Worm (Caenorhabditis elegans) whole organism, dauer: ENCODE measurements around the gene oac-8.

Source experiments
- unc-62 ChIP-seq: sonication (generic microtip); optimal IDR thresholded peaks from 2 replicates; lab custom pipeline; 2017; ENCODE audit warnings: missing biosample characterization, missing genetic modification reagents, missing genetic modification characterization

Gene oac-8

DNA sequence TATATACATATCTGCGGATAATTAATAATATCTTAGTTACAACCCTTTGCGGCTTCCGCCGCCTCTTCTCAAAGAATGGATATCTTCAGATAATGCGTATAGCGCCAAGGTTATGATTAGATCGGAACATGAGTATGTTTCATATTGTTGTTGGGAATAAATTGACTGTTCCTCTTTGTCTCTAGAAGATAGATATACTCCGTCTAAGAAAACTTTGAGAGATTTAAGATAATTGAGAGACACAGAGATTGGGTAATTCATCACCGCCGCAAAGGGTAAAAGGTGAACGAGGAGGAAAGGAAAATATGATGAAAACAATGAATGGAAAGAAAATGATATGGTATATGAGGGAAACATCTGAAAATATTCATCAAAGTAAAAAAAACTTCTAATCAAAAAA is 7.7 kb upstream of the oac-8 start:
- TF ChIP-seq unc-62 (GFP tag; lab: Kevin White, UChicago), result no peak

DNA sequence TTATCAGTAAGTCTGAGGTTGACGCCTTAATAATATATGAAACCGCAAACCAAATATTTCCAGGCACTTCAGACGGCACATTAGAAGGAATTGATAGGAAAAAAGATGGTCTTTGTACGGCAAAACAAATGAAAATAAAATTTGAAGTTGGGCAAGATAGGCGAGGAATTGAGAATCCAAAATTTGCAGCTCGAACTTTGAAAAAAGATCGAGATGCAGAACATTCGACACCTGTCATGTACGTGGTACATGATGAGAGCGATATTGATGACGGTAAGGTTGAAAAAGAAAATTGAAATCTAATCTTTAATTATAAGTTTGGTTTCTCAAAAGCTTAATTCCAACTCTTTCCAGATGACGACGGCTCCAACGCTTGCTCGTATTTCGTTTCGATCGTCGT is 6.7 kb upstream of the oac-8 start:
- no peak for TF ChIP-seq unc-62 (GFP tag; lab: Kevin White, UChicago)

DNA sequence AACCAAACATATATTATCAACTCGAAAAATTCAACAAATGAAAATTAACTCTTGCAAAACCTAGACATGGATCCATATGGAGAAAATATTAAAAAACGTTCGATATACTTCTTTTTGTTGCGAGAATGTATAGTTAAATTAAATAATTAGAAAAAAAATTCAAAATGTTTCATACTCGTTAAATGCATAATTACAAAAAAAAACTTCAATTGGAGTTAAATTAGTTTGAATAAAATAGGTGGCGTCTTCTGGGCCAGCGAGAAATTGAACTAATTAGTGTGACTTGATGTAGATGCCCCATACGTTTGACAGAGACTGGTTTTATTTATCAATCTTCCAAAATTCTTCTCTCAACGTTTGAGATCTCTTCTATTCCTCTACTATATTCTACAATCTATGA is 6.0 kb upstream of the oac-8 start, which contains the start of gene lgc-43:
Gene lgc-43 (plus strand): TSS at position 301 of the 400 bp plus-strand sequence.
- no peak for TF ChIP-seq unc-62 (GFP tag; lab: Kevin White, UChicago)

DNA sequence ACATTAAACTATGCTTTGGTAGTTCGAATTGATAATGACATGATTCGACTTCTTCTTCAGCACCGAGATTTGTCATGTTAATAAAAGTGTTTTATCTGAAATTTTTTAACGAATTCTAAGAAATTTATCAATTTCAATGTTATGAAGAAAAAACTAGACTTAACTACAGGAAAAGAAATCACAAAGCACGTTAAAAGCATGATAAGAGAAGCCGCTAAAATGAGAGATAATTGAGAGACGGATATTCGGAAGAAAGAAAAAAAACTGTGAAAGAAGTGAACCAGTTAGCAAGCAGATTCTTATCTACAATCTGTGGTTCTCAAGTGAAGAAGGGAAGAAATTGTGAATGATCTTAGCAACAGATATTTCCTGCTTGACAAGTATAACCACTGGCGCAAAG is 4.7 kb downstream of the oac-8 start, which contains the start of gene C43F9.4:
Gene C43F9.4 (minus strand): TSS at position 101 of the 400 bp plus-strand sequence.
- TF ChIP-seq unc-62 (GFP tag; lab: Kevin White, UChicago), result no peak

DNA sequence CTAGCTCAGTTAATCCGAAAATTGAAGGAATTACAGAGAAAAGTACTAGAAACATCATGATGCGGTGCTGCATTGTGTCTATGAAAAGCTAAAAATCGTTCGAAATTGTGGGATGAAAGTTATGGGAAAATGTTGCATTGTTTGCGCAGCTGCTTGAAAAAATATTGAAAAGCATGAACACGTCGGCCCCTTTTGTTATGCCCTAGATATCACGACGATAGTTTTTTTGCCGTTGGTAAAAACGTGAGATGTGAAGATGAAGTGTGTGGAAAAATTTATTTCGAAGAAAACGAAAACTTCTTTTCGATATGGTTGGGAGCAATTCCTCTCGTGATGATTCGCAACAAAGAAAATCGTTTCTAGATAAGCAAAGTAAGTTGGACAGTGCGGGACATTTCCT is 6.3 kb downstream of the oac-8 start, which contains the start of the genes C43F9.5 and nkb-2:
Gene C43F9.5 (minus strand): TSS at position 101 of the 400 bp plus-strand sequence.
Gene nkb-2 (plus strand): TSS at position 277 of the 400 bp plus-strand sequence.
- TF ChIP-seq unc-62 (GFP tag; lab: Kevin White, UChicago), result no peak

DNA sequence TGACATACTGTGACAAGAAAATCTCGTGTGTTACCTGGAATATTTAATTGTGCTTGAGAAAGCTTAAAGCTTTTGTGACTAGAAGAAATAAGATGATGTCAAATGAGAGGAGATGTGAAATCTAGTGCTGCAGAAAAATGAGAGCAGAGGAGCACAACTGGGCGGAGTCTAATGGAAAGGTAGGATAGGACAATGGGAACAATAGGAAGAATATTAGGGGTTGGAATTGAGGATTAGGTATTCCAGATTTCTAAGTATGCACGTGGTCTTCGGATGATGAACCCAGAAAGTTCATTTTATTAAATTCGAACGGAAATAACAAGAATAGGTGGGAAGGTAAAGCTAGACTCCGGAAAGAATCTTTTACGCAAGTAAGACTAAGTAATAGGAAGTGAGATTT is 9.2 kb downstream of the oac-8 start, which contains the start of gene C43F9.7:
Gene C43F9.7 (minus strand): TSS at position 101 of the 400 bp plus-strand sequence.
- TF ChIP-seq unc-62 (GFP tag; lab: Kevin White, UChicago), result no peak

DNA sequence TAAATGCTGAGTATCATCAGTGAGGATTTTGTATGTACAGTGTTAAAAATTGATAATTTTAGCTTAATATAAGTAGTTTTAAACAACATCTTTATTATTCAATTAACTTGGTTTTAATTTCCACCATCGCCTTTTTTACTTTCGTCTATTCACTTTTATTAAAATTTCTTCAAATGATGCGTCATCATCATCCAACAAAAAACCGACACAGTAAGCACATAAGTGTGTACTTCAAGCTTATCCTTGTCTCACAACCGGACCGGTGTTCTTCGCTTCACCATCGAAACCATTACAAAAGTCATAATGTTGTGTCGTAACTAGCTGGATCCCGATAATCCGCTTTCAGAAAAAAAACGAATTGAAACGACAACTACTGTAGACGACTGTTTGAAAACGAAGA is 12.2 kb downstream of the oac-8 start, which contains the start of gene C43F9.11:
Gene C43F9.11 (plus strand): TSS at position 301 of the 400 bp plus-strand sequence.
- no peak for TF ChIP-seq unc-62 (GFP tag; lab: Kevin White, UChicago)

DNA sequence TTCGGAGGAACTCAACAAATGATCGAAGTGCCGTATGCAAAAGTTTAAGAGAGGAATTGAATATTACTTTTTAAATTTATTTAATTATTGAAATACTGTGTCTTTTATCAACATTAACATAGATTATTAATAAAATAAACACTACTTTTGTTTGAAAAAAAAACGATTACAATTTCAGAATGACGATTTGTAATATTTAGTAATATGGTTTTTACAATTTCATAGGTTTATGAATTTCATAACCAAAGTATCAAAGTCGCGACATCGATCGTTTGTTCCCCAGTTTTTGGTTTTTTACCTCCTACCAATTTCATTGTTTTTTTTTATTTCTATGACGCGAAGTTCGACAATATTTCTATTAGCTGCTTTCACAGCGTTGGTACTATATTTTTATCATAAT is 15.6 kb downstream of the oac-8 start, which contains the start of gene R09H10.1:
Gene R09H10.1 (plus strand): TSS at position 301 of the 400 bp plus-strand sequence.
- TF ChIP-seq unc-62 (GFP tag; lab: Kevin White, UChicago), result no peak

DNA sequence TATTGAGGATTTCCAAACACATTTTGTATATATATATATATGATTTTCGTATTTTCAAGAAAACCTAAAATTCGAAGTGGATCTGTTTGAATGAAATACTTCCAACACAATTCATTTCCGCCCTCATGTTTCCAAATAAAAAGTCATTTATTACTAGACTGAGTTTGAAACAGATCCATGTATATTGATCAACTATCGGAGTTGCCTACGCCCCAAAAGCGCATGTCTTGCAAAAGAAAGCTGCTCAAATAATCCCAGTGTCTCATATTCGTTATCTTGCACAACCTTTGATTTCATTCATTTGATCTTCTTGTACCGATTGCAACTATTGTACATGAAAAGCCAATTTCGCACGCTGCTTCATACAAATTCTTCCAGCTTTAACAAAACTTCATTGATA is 18.3 kb downstream of the oac-8 start, which contains the start of gene R09H10.2:
Gene R09H10.2 (plus strand): TSS at position 301 of the 400 bp plus-strand sequence.
- no peak for TF ChIP-seq unc-62 (GFP tag; lab: Kevin White, UChicago)

DNA sequence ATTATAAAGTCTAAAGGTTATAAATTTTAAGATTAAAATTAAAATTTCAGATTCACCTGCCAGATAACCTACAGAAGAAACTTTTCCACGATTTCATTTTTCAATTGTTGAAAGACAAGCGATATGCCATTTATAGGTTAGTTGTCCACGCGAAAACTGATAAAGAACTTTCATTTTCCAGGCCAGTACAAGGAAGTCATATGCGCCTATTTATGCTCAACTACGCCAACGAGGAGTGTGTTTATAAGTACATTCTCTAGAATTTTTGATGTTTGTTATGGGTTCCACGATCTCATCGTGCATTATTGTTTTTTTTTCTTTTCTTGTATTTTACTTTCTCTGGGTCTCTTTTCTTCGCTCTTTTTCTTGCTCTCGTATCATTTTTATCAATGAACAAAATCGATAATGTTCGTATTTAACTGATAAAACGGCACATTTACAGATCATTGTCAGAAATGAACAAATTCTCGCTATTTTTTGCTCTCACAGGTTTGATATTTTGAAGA is 22.3 kb downstream of the oac-8 start, which contains the start of gene R09H10.3:
Gene R09H10.3 (plus strand): TSS at position 456 of the 506 bp plus-strand sequence.
- TF ChIP-seq unc-62 (GFP tag; lab: Kevin White, UChicago), result no peak

DNA sequence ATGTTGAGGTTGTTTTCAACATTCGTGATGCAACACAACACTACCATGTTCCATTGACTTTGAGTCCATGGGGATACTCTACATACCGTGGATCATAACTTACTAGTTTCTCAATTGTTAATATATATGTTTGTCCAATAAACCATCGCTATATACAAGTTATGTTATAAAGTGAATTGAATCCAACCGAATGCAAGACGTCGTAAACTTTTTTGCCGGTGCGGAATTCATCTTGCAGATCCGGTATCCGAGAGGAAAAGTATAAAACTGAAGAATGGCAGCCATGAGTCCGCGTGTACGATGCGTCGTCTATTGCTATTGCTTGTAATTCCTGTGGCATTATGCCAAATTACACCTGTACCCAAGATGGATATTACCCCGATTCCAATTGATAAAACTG is 23.9 kb downstream of the oac-8 start, which contains the start of gene R09H10.6:
Gene R09H10.6 (plus strand): TSS at position 301 of the 400 bp plus-strand sequence.
- no peak for TF ChIP-seq unc-62 (GFP tag; lab: Kevin White, UChicago)

DNA sequence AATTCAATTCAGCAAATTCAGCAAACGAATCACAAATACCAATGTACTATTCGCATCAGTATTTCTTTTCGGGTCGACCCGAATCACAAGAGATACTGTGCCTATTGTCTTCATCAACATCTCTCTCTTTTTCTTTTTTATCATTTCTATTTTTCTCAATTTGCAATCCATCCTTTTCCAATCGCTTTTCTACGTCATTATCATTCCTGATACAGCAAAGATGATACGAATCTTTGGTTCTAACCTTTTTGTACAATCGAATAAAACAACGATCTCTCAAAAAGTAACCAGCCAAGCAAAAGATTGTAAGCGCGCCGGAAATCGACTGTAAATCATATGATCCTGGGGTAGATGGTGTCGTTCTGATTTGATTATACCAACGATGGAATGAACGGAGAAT is 25.6 kb downstream of the oac-8 start:
- no peak for TF ChIP-seq unc-62 (GFP tag; lab: Kevin White, UChicago)

DNA sequence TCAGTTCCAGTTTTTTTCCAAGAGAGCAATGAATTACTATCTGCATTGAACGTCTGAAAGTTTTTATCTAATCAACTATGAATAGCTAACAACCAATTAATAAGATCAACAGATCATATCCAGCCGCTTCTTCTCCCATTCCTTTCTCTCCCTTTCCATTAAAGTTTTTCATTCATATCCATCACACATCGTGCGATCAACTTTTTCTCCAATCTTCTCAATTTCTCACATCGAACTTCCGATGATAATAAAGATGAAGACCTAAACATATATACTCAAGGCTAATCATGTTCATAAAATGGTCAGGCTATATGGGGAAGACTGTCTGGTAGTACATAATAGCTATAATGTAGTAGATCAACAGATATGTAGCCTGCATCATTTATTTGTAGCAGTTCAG is 27.9 kb downstream of the oac-8 start:
- no peak for TF ChIP-seq unc-62 (GFP tag; lab: Kevin White, UChicago)

DNA sequence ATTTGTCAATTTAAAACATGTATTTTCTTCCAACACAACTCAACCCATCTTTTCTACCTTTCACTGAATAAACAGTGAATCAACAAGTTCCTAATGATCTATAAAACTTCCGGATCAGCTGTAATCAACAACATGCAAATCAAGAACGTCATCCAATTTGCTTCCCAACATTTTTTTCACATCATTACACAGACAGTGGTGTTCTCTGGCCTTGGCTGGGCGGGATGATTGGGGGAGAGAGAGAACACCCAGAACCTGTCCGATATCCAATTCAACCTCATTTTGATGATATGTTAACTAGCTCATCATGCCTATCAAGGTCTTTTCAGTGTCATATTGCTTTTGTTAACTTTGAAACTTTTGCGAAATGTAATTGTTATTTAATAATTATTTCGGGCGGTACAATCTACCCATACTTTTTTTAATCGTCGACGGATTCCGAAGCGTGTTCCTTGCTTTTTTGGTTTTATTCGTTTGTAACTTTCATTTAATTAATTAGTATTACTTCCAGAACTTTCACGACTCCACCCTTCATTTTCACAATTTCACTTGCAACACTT is 30.7 kb downstream of the oac-8 start, which contains the start of gene ptr-14:
Gene ptr-14 (plus strand): TSS at position 510 of the 560 bp plus-strand sequence.
- TF ChIP-seq unc-62 (GFP tag; lab: Kevin White, UChicago), result no peak

DNA sequence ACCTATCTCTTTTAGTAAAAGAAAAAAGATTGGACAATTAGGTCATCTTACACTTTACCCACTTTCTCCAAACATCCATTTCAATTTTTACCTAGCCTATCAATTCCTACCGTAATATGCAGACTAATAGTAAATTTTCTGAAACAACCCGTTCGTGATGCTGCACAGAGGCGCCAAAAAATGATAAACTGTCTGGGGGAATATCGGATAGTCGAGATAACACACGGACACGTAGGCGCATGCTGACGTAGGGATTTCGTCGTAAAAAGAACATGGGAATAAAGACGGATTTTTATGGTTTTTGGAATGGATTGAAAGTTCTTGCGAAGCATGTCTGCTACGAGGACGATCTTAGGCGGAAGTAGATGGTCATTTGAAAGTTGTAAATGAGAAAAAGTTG is 32.0 kb downstream of the oac-8 start:
- TF ChIP-seq unc-62 (GFP tag; lab: Kevin White, UChicago), result no peak

DNA sequence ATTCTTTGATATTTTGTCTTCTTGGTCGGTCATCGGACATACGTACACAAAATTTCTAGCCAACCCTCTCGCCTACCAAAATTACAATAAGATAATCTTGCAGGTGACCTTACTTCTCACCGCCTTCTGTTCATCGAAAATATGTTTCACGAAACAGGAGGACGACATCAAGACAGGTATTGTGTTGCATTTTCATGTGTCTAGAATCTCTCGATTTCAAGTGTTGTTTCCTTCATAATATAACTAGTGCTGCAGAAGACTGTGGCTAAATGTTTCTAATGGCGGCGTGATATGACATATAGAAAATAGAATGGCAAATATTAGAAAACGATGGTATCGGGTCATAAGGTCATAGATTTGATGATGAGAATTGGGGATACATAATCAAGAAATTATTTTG is 32.8 kb downstream of the oac-8 start:
- no peak for TF ChIP-seq unc-62 (GFP tag; lab: Kevin White, UChicago)
